Worm (Caenorhabditis elegans) whole organism, L2 larva: ENCODE data around the gene C08B6.8.

Experiments used
- aly-2 ChIP-seq: fragments of 150-350 bp; optimal IDR thresholded peaks from 2 replicates; lab custom pipeline; 2014; ENCODE audit warnings: missing biosample characterization, missing genetic modification characterization
- blmp-1 ChIP-seq: sonication (generic microtip); optimal IDR thresholded peaks from 2 replicates; lab custom pipeline; 2017; ENCODE audit warnings: missing genetic modification characterization, mild to moderate bottlenecking, missing compliant biosample characterization, antibody characterized with exemption, moderate library complexity; ENCODE audit not compliant: insufficient read depth
- gmeb-1 ChIP-seq: fragments of 150-350 bp; optimal IDR thresholded peaks from 2 replicates; lab custom pipeline; 2014; ENCODE audit warnings: missing biosample characterization, missing genetic modification characterization
- lin-13 ChIP-seq: fragments of 150-350 bp; optimal IDR thresholded peaks from 2 replicates; lab custom pipeline; 2014; ENCODE audit warnings: missing biosample characterization, missing genetic modification reagents, missing genetic modification characterization
- lin-39 ChIP-seq: fragments of 150-350 bp; optimal IDR thresholded peaks from 2 replicates; lab custom pipeline; 2014; ENCODE audit warnings: missing biosample characterization, missing genetic modification reagents, missing genetic modification characterization
- nhr-11 ChIP-seq: fragments of 150-350 bp; optimal IDR thresholded peaks from 2 replicates; lab custom pipeline; 2014; ENCODE audit warnings: missing biosample characterization, missing genetic modification characterization

ce11 chrV:10190081-10190556 is 55.7 kb downstream of the C08B6.8 start, which contains the start of gene ZK856.5:
- TF ChIP-seq nhr-11 (tag; lab: Kevin White, UChicago) = no peak
- TF ChIP-seq blmp-1 (tag; lab: Kevin White, UChicago) = no peak
- no peak for TF ChIP-seq aly-2 (tag; lab: Kevin White, UChicago)
- TF ChIP-seq lin-13 = no peak
- TF ChIP-seq gmeb-1 (tag; lab: Kevin White, UChicago) = no peak
- TF ChIP-seq lin-39 (tag; lab: Kevin White, UChicago) = no peak
